Fruit fly (Drosophila melanogaster): Measurements from ENCODE around the gene Xrp1.

- TF ChIP-seq CG8478 (optimal IDR thresholded peaks at IDR 0.05), result no peak
- no peak for TF ChIP-seq CTCF (optimal IDR thresholded peaks at IDR 0.05)
Measured at dm6 chr3R:18875228-18875627, 39.5 kb upstream of the Xrp1 start, which contains the start of gene CG14298.

Measured in S2 (cell line).